Worm (Caenorhabditis elegans) whole organism, L1 larva: Measurements from ENCODE around the gene R53.5.

Experiments used
- C16A3.4 ChIP-seq: fragments of 150-350 bp; optimal IDR thresholded peaks from 2 replicates; lab custom pipeline; 2014; ENCODE audit warnings: missing biosample characterization, missing genetic modification characterization
- F16B12.6 ChIP-seq: fragments of 150-350 bp; optimal IDR thresholded peaks from 2 replicates; lab custom pipeline; 2014; ENCODE audit warnings: missing biosample characterization, missing genetic modification characterization
- aha-1 ChIP-seq: fragments of 150-350 bp; optimal IDR thresholded peaks from 2 replicates; lab custom pipeline; 2014; ENCODE audit warnings: missing biosample characterization, missing genetic modification characterization
- aly-2 ChIP-seq: fragments of 150-350 bp; optimal IDR thresholded peaks from 2 replicates; lab custom pipeline; 2014; ENCODE audit warnings: missing biosample characterization, missing genetic modification characterization
- ceh-82 ChIP-seq, 3 experiments: fragments of 150-350 bp in 1 of 3; sonication (generic microtip) in 2 of 3; optimal IDR thresholded peaks; 2 replicates each; lab custom pipeline; 2014 to 2017; ENCODE audit warnings: missing biosample characterization in 3 of 3, missing genetic modification characterization in 3 of 3
- ceh-88 ChIP-seq: fragments of 200-800 bp; sonication (Bioruptor generic); IDR thresholded peaks from 2 replicates; pipeline ENCODE4 v1.3.6; 2022; ENCODE audit warnings: missing genetic modification characterization, missing compliant biosample characterization
- ceh-90 ChIP-seq: sonication (generic microtip); optimal IDR thresholded peaks from 2 replicates; lab custom pipeline; 2016; ENCODE audit warnings: missing genetic modification characterization, missing compliant biosample characterization
- ces-1 ChIP-seq: fragments of 150-350 bp; optimal IDR thresholded peaks from 2 replicates; lab custom pipeline; 2014; ENCODE audit warnings: missing biosample characterization, missing genetic modification reagents, missing genetic modification characterization
- dpl-1 ChIP-seq, 3 experiments: fragments of 150-350 bp in 2 of 3; sonication (generic microtip) in 1 of 3; optimal IDR thresholded peaks; 2 replicates each; lab custom pipeline; 2014 to 2017; ENCODE audit warnings: missing biosample characterization in 3 of 3, missing genetic modification characterization in 3 of 3, missing genetic modification reagents in 3 of 3
- efl-3 ChIP-seq: fragments of 200-800 bp; sonication (Bioruptor generic); optimal IDR thresholded peaks from 2 replicates; lab custom pipeline; 2018; ENCODE audit warnings: mild to moderate bottlenecking, missing genetic modification characterization, missing compliant biosample characterization
- egl-13 ChIP-seq: sonication (generic microtip); optimal IDR thresholded peaks from 2 replicates; lab custom pipeline; 2016; ENCODE audit warnings: missing genotype, missing genetic modification reagents, missing genetic modification characterization, missing compliant biosample characterization
- ets-5 ChIP-seq: fragments of 200-800 bp; sonication (Bioruptor generic); IDR thresholded peaks from 2 replicates; pipeline ENCODE4 v1.3.6; 2022; ENCODE audit warnings: missing genetic modification characterization, missing compliant biosample characterization
- fkh-10 ChIP-seq: sonication (generic microtip); optimal IDR thresholded peaks from 2 replicates; lab custom pipeline; 2017; ENCODE audit warnings: missing biosample characterization, missing genetic modification reagents, missing genetic modification characterization
- fkh-4 ChIP-seq: sonication (generic microtip); optimal IDR thresholded peaks from 2 replicates; lab custom pipeline; 2016; ENCODE audit warnings: missing compliant biosample characterization, missing genetic modification characterization, borderline replicate concordance
- fkh-8 ChIP-seq: sonication (generic microtip); optimal IDR thresholded peaks from 2 replicates; lab custom pipeline; 2016; ENCODE audit warnings: mild to moderate bottlenecking, missing genetic modification characterization, missing compliant biosample characterization
- fos-1 ChIP-seq: fragments of 150-350 bp; optimal IDR thresholded peaks from 2 replicates; lab custom pipeline; 2014; ENCODE audit warnings: missing biosample characterization, missing genetic modification characterization
- hlh-17 ChIP-seq: fragments of 200-800 bp; sonication (Bioruptor generic); optimal IDR thresholded peaks from 2 replicates; lab custom pipeline; 2018; ENCODE audit warnings: missing genetic modification characterization, mild to moderate bottlenecking, missing compliant biosample characterization, moderate library complexity, borderline replicate concordance
- irx-1 ChIP-seq: sonication (generic microtip); optimal IDR thresholded peaks from 2 replicates; lab custom pipeline; 2016; ENCODE audit warnings: missing genetic modification characterization, missing compliant biosample characterization
- isw-1 ChIP-seq: fragments of 200-800 bp; sonication (Bioruptor generic); IDR thresholded peaks from 2 replicates; pipeline ENCODE4 v1.3.6; 2022; ENCODE audit warnings: missing genetic modification characterization, missing compliant biosample characterization
- jun-1 ChIP-seq: fragments of 150-350 bp; optimal IDR thresholded peaks from 2 replicates; lab custom pipeline; 2014; ENCODE audit warnings: missing biosample characterization, missing genetic modification reagents, missing genetic modification characterization
- lin-14 ChIP-seq: fragments of 200-800 bp; sonication (Bioruptor generic); optimal IDR thresholded peaks from 2 replicates; lab custom pipeline; 2018; ENCODE audit warnings: mild to moderate bottlenecking, missing genetic modification characterization, moderate library complexity, missing compliant biosample characterization
- lin-15B ChIP-seq: fragments of 150-350 bp; sonication (generic microtip); optimal IDR thresholded peaks from 3 replicates; lab custom pipeline; 2014; ENCODE audit warnings: missing biosample characterization, missing genetic modification characterization
- lin-35 ChIP-seq, 2 experiments: fragments of 150-350 bp; optimal IDR thresholded peaks; 2 replicates each; lab custom pipeline; 2014; ENCODE audit warnings: missing biosample characterization in 2 of 2, missing genetic modification characterization in 2 of 2, missing genetic modification reagents in 2 of 2
- lin-39 ChIP-seq: fragments of 150-350 bp; optimal IDR thresholded peaks from 2 replicates; lab custom pipeline; 2014; ENCODE audit warnings: missing biosample characterization, missing genetic modification reagents, missing genetic modification characterization
- lsy-2 ChIP-seq, 2 experiments: fragments of 150-350 bp; optimal IDR thresholded peaks; 2 replicates each; lab custom pipeline; 2014; ENCODE audit warnings: missing biosample characterization in 2 of 2, missing genetic modification characterization in 2 of 2
- mab-9 ChIP-seq: fragments of 200-800 bp; sonication (Bioruptor generic); IDR thresholded peaks from 2 replicates; pipeline ENCODE4 v1.3.6; 2022; ENCODE audit warnings: missing genetic modification reagents, missing genetic modification characterization, missing compliant biosample characterization
- mep-1 ChIP-seq: fragments of 150-350 bp; optimal IDR thresholded peaks from 2 replicates; lab custom pipeline; 2014; ENCODE audit warnings: missing biosample characterization, missing genetic modification characterization
- nhr-11 ChIP-seq: fragments of 150-350 bp; optimal IDR thresholded peaks from 2 replicates; lab custom pipeline; 2014; ENCODE audit warnings: missing biosample characterization, missing genetic modification characterization
- nhr-12 ChIP-seq: sonication (generic microtip); optimal IDR thresholded peaks from 2 replicates; lab custom pipeline; 2017; ENCODE audit warnings: missing biosample characterization, missing genetic modification characterization
- nhr-19 ChIP-seq: fragments of 200-800 bp; sonication (Bioruptor generic); conservative IDR thresholded peaks from 2 replicates; pipeline ENCODE4 v1.3.6; 2022; ENCODE audit warnings: missing genetic modification characterization, missing compliant biosample characterization
- nhr-76 ChIP-seq: sonication (generic microtip); optimal IDR thresholded peaks from 2 replicates; lab custom pipeline; 2017; ENCODE audit warnings: missing biosample characterization, missing genetic modification characterization
- nhr-77 ChIP-seq: fragments of 150-350 bp; optimal IDR thresholded peaks from 2 replicates; lab custom pipeline; 2014; ENCODE audit warnings: missing biosample characterization, missing genetic modification characterization
- nhr-84 ChIP-seq: sonication (generic microtip); optimal IDR thresholded peaks from 2 replicates; lab custom pipeline; 2017; ENCODE audit warnings: missing biosample characterization, missing genetic modification characterization
- nhr-90 ChIP-seq: sonication (generic microtip); optimal IDR thresholded peaks from 2 replicates; lab custom pipeline; 2016; ENCODE audit warnings: mild to moderate bottlenecking, missing genetic modification characterization, missing compliant biosample characterization; ENCODE audit not compliant: poor library complexity
- pag-3 ChIP-seq: sonication (generic microtip); optimal IDR thresholded peaks from 2 replicates; lab custom pipeline; 2017; ENCODE audit warnings: missing genetic modification characterization, mild to moderate bottlenecking, missing compliant biosample characterization, antibody characterized with exemption, borderline replicate concordance; ENCODE audit not compliant: insufficient read depth
- pax-3 ChIP-seq: fragments of 200-800 bp; sonication (Bioruptor generic); optimal IDR thresholded peaks from 2 replicates; lab custom pipeline; 2018; ENCODE audit warnings: mild to moderate bottlenecking, missing genetic modification characterization, moderate library complexity, missing compliant biosample characterization
- pqm-1 ChIP-seq: sonication (generic microtip); optimal IDR thresholded peaks from 3 replicates; lab custom pipeline; 2017; ENCODE audit warnings: missing biosample characterization, missing genetic modification characterization
- rnt-1 ChIP-seq: sonication (generic microtip); optimal IDR thresholded peaks from 2 replicates; lab custom pipeline; 2016; ENCODE audit warnings: mild to moderate bottlenecking, missing genetic modification characterization, moderate library complexity, missing compliant biosample characterization
- skn-1 ChIP-seq: fragments of 150-350 bp; optimal IDR thresholded peaks from 2 replicates; lab custom pipeline; 2014; ENCODE audit warnings: missing biosample characterization, missing genetic modification characterization
- snpc-4 ChIP-seq: fragments of 150-350 bp; optimal IDR thresholded peaks from 2 replicates; lab custom pipeline; 2014; ENCODE audit warnings: missing biosample characterization, missing genetic modification characterization
- snu-23 ChIP-seq: sonication (generic microtip); optimal IDR thresholded peaks from 2 replicates; lab custom pipeline; 2016; ENCODE audit warnings: missing genetic modification characterization, missing compliant biosample characterization
- sox-4 ChIP-seq: sonication (generic microtip); optimal IDR thresholded peaks from 2 replicates; lab custom pipeline; 2016; ENCODE audit warnings: missing genetic modification characterization, missing compliant biosample characterization
- sptf-1 ChIP-seq: fragments of 150-350 bp; optimal IDR thresholded peaks from 2 replicates; lab custom pipeline; 2014; ENCODE audit warnings: missing biosample characterization, missing genetic modification characterization
- sup-37 ChIP-seq: fragments of 200-800 bp; sonication (Bioruptor generic); optimal IDR thresholded peaks from 2 replicates; lab custom pipeline; 2018; ENCODE audit warnings: mild to moderate bottlenecking, missing genetic modification characterization, missing compliant biosample characterization
- tbx-2 ChIP-seq: sonication (generic microtip); optimal IDR thresholded peaks from 2 replicates; lab custom pipeline; 2016; ENCODE audit warnings: missing genetic modification characterization, missing compliant biosample characterization
- unc-130 ChIP-seq: fragments of 150-350 bp; optimal IDR thresholded peaks from 2 replicates; lab custom pipeline; 2017; ENCODE audit warnings: missing biosample characterization, missing genetic modification characterization, inconsistent platforms
- unc-62 ChIP-seq: fragments of 150-350 bp; optimal IDR thresholded peaks from 2 replicates; lab custom pipeline; 2014; ENCODE audit warnings: missing biosample characterization, missing genetic modification reagents, missing genetic modification characterization
- unc-86 ChIP-seq: sonication (generic microtip); optimal IDR thresholded peaks from 2 replicates; lab custom pipeline; 2016; ENCODE audit warnings: missing genetic modification characterization, missing compliant biosample characterization
- vab-15 ChIP-seq: sonication (generic microtip); optimal IDR thresholded peaks from 2 replicates; lab custom pipeline; 2017; ENCODE audit warnings: missing genotype, mild to moderate bottlenecking, missing genetic modification characterization, missing compliant biosample characterization
- xbp-1 ChIP-seq: sonication (generic microtip); optimal IDR thresholded peaks from 2 replicates; lab custom pipeline; 2016; ENCODE audit warnings: missing genetic modification characterization, missing compliant biosample characterization
- ztf-4 ChIP-seq: fragments of 150-350 bp; optimal IDR thresholded peaks from 2 replicates; lab custom pipeline; 2014; ENCODE audit warnings: missing biosample characterization, missing genetic modification characterization

R53.5 gene

DNA sequence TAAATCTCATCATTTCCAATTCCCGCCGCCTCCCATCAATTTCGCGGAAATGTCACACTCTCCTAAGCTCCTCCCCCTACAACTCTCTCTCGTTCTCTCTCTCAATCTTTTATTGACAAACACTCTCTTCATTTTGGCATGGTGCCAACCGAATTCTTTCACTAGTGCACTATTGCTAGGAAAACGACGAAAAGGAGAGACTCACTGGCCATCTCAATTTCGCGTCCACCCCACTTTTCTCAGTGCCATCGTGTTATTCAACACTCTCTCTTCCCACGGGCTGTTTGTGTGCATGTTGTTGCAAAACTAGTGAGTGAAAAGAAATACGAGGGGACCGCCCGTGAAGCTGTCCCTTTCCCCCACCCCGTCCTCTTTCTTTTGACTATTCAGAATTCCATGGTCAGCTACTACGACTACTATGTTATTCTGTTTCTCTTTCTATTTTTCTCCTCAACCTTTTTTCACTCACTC, 14.6 kb upstream of the R53.5 start (continued):
- TF ChIP-seq fos-1 (tag; lab: Kevin White, UChicago) = peak; percentile 33
- TF ChIP-seq ces-1 (GFP tag; lab: Kevin White, UChicago) = no peak
- peak; percentile 43 for TF ChIP-seq fkh-10
- TF ChIP-seq F16B12.6 = no peak
- TF ChIP-seq mep-1 (tag; lab: Kevin White, UChicago) = peak; percentile 55
- TF ChIP-seq rnt-1 (tag; lab: Kevin White, UChicago) = peak; percentile 68
- no peak for TF ChIP-seq sptf-1 (tag; lab: Kevin White, UChicago)
- TF ChIP-seq fkh-8 (tag; lab: Kevin White, UChicago) = peak; percentile 66
- TF ChIP-seq nhr-11 = peak; percentile 85
- TF ChIP-seq tbx-2 (tag; lab: Kevin White, UChicago) = peak; percentile 80
- no peak for TF ChIP-seq ets-5
- TF ChIP-seq irx-1 (tag; lab: Kevin White, UChicago) = peak; percentile 49
- TF ChIP-seq lin-14 = peak; percentile 97
- no peak for TF ChIP-seq fkh-4 (tag; lab: Kevin White, UChicago)
- no peak for TF ChIP-seq efl-3
- no peak for TF ChIP-seq skn-1 (tag; lab: Kevin White, UChicago)
- TF ChIP-seq ceh-82 (tag; optimal IDR thresholded peaks at IDR 0.05; lab: Kevin White, UChicago) = peak in 2 of 3 experiments; percentile 2 to 25
- TF ChIP-seq mab-9 (GFP tag; lab: Robert Waterston, UW) = no peak
- no peak for TF ChIP-seq nhr-12 (tag; lab: Kevin White, UChicago)
- peak; percentile 73 for TF ChIP-seq unc-86 (tag; lab: Kevin White, UChicago)
- TF ChIP-seq ceh-88 (GFP tag; lab: Robert Waterston, UW) = peak; percentile 14; the same call in 1 of the 2 replicates
- peak; percentile 4 for TF ChIP-seq snpc-4 (tag; lab: Kevin White, UChicago)
- TF ChIP-seq isw-1 = peak; percentile 28; the same call in 1 of the 2 replicates
- no peak for TF ChIP-seq aly-2
- TF ChIP-seq unc-130 (tag; lab: Kevin White, UChicago) = peak; percentile 28
- TF ChIP-seq nhr-76 = no peak
- TF ChIP-seq ceh-90 (tag; lab: Kevin White, UChicago) = no peak
- peak in 1 of 2 experiments; percentile 61 for TF ChIP-seq lin-35 (GFP tag; optimal IDR thresholded peaks at IDR 0.05; lab: Kevin White, UChicago)
- no peak for TF ChIP-seq unc-62
- peak; percentile 56 for TF ChIP-seq nhr-19 (GFP tag; lab: Robert Waterston, UW)
- peak; percentile 84 for TF ChIP-seq egl-13 (tag; lab: Kevin White, UChicago)
- TF ChIP-seq jun-1 = no peak
- peak; percentile 37 for TF ChIP-seq pag-3 (tag; lab: Kevin White, UChicago)
- no peak for TF ChIP-seq vab-15 (tag; lab: Kevin White, UChicago)
- peak; percentile 20 to 68 (median 38) for TF ChIP-seq dpl-1 (GFP tag; optimal IDR thresholded peaks at IDR 0.05; lab: Kevin White, UChicago)
- no peak for TF ChIP-seq lin-39 (tag; lab: Kevin White, UChicago)
- TF ChIP-seq lin-15B (tag; lab: Kevin White, UChicago) = peak; percentile 22
- no peak for TF ChIP-seq pax-3
- TF ChIP-seq nhr-90 (tag; lab: Kevin White, UChicago) = no peak
- no peak for TF ChIP-seq pqm-1 (tag; lab: Kevin White, UChicago)
- TF ChIP-seq xbp-1 (tag; lab: Kevin White, UChicago) = peak; percentile 60
- TF ChIP-seq, all 84 proteins: peak for 44

- TF ChIP-seq lin-14 = peak; percentile 23
- TF ChIP-seq F16B12.6 = no peak
These were observed 12.1 kb upstream of the R53.5 start for ce11 chrII:9982437-9982836.

- no peak for TF ChIP-seq C16A3.4 (tag; lab: Kevin White, UChicago)
- no peak for TF ChIP-seq hlh-17 (GFP tag; lab: Kevin White, UChicago)
- no peak for TF ChIP-seq sox-4 (tag; lab: Kevin White, UChicago)
- no peak for TF ChIP-seq lsy-2 (tag; optimal IDR thresholded peaks at IDR 0.05; lab: Kevin White, UChicago)
- TF ChIP-seq nhr-90 (tag; lab: Kevin White, UChicago) = no peak
- TF ChIP-seq ztf-4 (tag; lab: Kevin White, UChicago) = no peak
- no peak for TF ChIP-seq nhr-84 (tag; lab: Kevin White, UChicago)
- no peak for TF ChIP-seq sup-37 (GFP tag; lab: Kevin White, UChicago)
- TF ChIP-seq snu-23 = no peak
- no peak for TF ChIP-seq ces-1 (GFP tag; lab: Kevin White, UChicago)
- no peak for TF ChIP-seq aha-1 (tag; lab: Kevin White, UChicago)
- TF ChIP-seq lin-39 (tag; lab: Kevin White, UChicago) = no peak
- no peak for TF ChIP-seq unc-86 (tag; lab: Kevin White, UChicago)
- TF ChIP-seq vab-15 (tag; lab: Kevin White, UChicago) = no peak
- no peak for TF ChIP-seq unc-130 (tag; lab: Kevin White, UChicago)
- no peak for TF ChIP-seq tbx-2 (tag; lab: Kevin White, UChicago)
- TF ChIP-seq nhr-77 (tag; lab: Kevin White, UChicago) = no peak
These were observed 11.5 kb upstream of the R53.5 start, which contains the start of gene sdz-38 for ce11 chrII:9981760-9982159. Gene sdz-38, minus strand, starts transcription at chrII:9981860.
